Fruit fly (Drosophila melanogaster) whole organism, adult: Measurements from ENCODE around the gene Ugt303B2.

Experiments
- CG11617 ChIP-seq: fragments of 200-800 bp; sonication (Bioruptor generic); optimal IDR thresholded peaks from 2 replicates; lab custom pipeline; 2017; ENCODE audit warnings: mild to moderate bottlenecking, missing biosample characterization, missing genetic modification reagents, missing genetic modification characterization
- CG12768 ChIP-seq: fragments of 200-800 bp; sonication (Bioruptor generic); optimal IDR thresholded peaks from 2 replicates; lab custom pipeline; 2017; ENCODE audit warnings: missing biosample characterization, missing genetic modification characterization, mild to moderate bottlenecking, moderate library complexity, missing genetic modification reagents
- CG1620 ChIP-seq: fragments of 200-800 bp; sonication (Bioruptor generic); optimal IDR thresholded peaks from 2 replicates; lab custom pipeline; 2016; ENCODE audit warnings: missing biosample characterization, missing genetic modification characterization
- CG33017 ChIP-seq: fragments of 200-800 bp; sonication (Bioruptor generic); optimal IDR thresholded peaks from 2 replicates; lab custom pipeline; 2018; ENCODE audit warnings: missing biosample characterization, mild to moderate bottlenecking, missing genetic modification characterization, moderate library complexity
- CG5204 ChIP-seq: fragments of 200-800 bp; sonication (Bioruptor generic); optimal IDR thresholded peaks from 2 replicates; lab custom pipeline; 2016; ENCODE audit warnings: missing biosample characterization, missing genetic modification characterization
- CG7045 ChIP-seq: fragments of 200-800 bp; sonication (Bioruptor generic); optimal IDR thresholded peaks from 2 replicates; lab custom pipeline; 2017; ENCODE audit warnings: missing biosample characterization, mild to moderate bottlenecking, missing genetic modification characterization
- CG7101 ChIP-seq: fragments of 200-800 bp; sonication (Bioruptor generic); optimal IDR thresholded peaks from 2 replicates; lab custom pipeline; 2018; ENCODE audit warnings: missing biosample characterization, mild to moderate bottlenecking, missing genetic modification characterization, moderate library complexity
- Clk ChIP-seq: fragments of 200-800 bp; sonication (Bioruptor generic); optimal IDR thresholded peaks from 2 replicates; lab custom pipeline; 2017; ENCODE audit warnings: missing biosample characterization, missing genetic modification characterization
- Hr96 ChIP-seq: fragments of 200-800 bp; sonication (Bioruptor generic); optimal IDR thresholded peaks from 2 replicates; lab custom pipeline; 2016; ENCODE audit warnings: missing biosample characterization, missing genetic modification characterization
- Mnt ChIP-seq: fragments of 200-800 bp; sonication (Bioruptor generic); optimal IDR thresholded peaks from 2 replicates; lab custom pipeline; 2016; ENCODE audit warnings: missing biosample characterization, mild to moderate bottlenecking, missing genetic modification characterization
- kay ChIP-seq: fragments of 200-800 bp; sonication (Bioruptor generic); peaks from one replicate; lab custom pipeline; 2016; ENCODE audit warnings: missing biosample characterization, missing genetic modification characterization, borderline replicate concordance
- ovo ChIP-seq: fragments of 200-800 bp; sonication (Bioruptor generic); optimal IDR thresholded peaks from 2 replicates; lab custom pipeline; 2016; ENCODE audit warnings: missing biosample characterization, missing genetic modification characterization
- toe ChIP-seq: fragments of 200-800 bp; sonication (Bioruptor generic); optimal IDR thresholded peaks from 2 replicates; lab custom pipeline; 2016; ENCODE audit warnings: missing biosample characterization, missing genetic modification characterization

- TF ChIP-seq CG11617 (GFP tag; lab: Kevin White, UChicago) (no peak), Mnt (GFP tag; lab: Kevin White, UChicago) (no peak), CG1620 (GFP tag; lab: Kevin White, UChicago) (no peak), CG5204 (GFP tag; lab: Kevin White, UChicago) (no peak), kay (GFP tag; lab: Kevin White, UChicago) (no peak), ovo (no peak), CG7101 (tag; lab: Kevin White, UChicago) (no peak), toe (GFP tag; lab: Kevin White, UChicago) (no peak), CG33017 (no peak), Clk (GFP tag; lab: Kevin White, UChicago) (no peak), Hr96 (GFP tag; lab: Kevin White, UChicago) (no peak), CG7045 (GFP tag; lab: Kevin White, UChicago) (no peak), CG12768 (GFP tag; lab: Kevin White, UChicago) (no peak)
These were observed 42.2 kb downstream of the Ugt303B2 start for dm6 chr3R:23496488-23496887.
